Fruit fly (Drosophila melanogaster) whole organism, prepupa: ENCODE data around the gene Pburs.
A peak's percentile ranks its signal among the peaks of the same experiment; 100 is the strongest.

Source experiments
- CG6854 ChIP-seq: fragments of 200-800 bp; sonication (Bioruptor generic); optimal IDR thresholded peaks from 2 replicates; lab custom pipeline; 2017; ENCODE audit warnings: missing biosample characterization, mild to moderate bottlenecking, missing genetic modification characterization
- CG7368 ChIP-seq: fragments of 200-800 bp; sonication (Bioruptor generic); optimal IDR thresholded peaks from 3 replicates; lab custom pipeline; 2016; ENCODE audit warnings: missing biosample characterization, missing genetic modification characterization
- CG8632 ChIP-seq: fragments of 200-800 bp; sonication (Bioruptor generic); optimal IDR thresholded peaks from 3 replicates; lab custom pipeline; 2016; ENCODE audit warnings: missing biosample characterization, missing genetic modification characterization
- Eip75B ChIP-seq: fragments of 200-800 bp; sonication (Bioruptor generic); optimal IDR thresholded peaks from 3 replicates; lab custom pipeline; 2016; ENCODE audit warnings: missing biosample characterization, missing genetic modification characterization
- Eip78C ChIP-seq: fragments of 200-800 bp; sonication (Bioruptor generic); peaks from one replicate; lab custom pipeline; 2016; ENCODE audit warnings: missing biosample characterization, missing genetic modification characterization
- Ets21C ChIP-seq: fragments of 200-800 bp; sonication (Bioruptor generic); optimal IDR thresholded peaks from 3 replicates; lab custom pipeline; 2016; ENCODE audit warnings: missing biosample characterization, missing genetic modification characterization
- Sox102F ChIP-seq: fragments of 200-800 bp; sonication (Bioruptor generic); optimal IDR thresholded peaks from 2 replicates; lab custom pipeline; 2016; ENCODE audit warnings: missing biosample characterization, mild to moderate bottlenecking, missing genetic modification characterization
- esn ChIP-seq: fragments of 200-800 bp; sonication (Bioruptor generic); optimal IDR thresholded peaks from 2 replicates; lab custom pipeline; 2016; ENCODE audit warnings: missing biosample characterization, mild to moderate bottlenecking, missing genetic modification characterization, moderate library complexity
- net ChIP-seq: fragments of 200-800 bp; sonication (Bioruptor generic); optimal IDR thresholded peaks from 3 replicates; lab custom pipeline; 2016; ENCODE audit warnings: missing biosample characterization, missing genetic modification characterization
- svp ChIP-seq: fragments of 200-800 bp; sonication (Bioruptor generic); peaks from one replicate; lab custom pipeline; 2016; ENCODE audit warnings: missing biosample characterization, missing genetic modification characterization

- TF ChIP-seq Ets21C (GFP tag; lab: Kevin White, UChicago) (no peak), CG8632 (no peak), Eip78C (GFP tag; lab: Kevin White, UChicago) (peak; percentile 84), svp (GFP tag; lab: Kevin White, UChicago) (peak; percentile 44), esn (no peak), Sox102F (GFP tag; lab: Kevin White, UChicago) (peak; percentile 2), Eip75B (no peak), CG6854 (GFP tag; lab: Kevin White, UChicago) (no peak), CG7368 (GFP tag; lab: Kevin White, UChicago) (no peak), net (no peak)
These were observed 46.4 kb downstream of the Pburs start for dm6 chr2L:14370777-14371096.
